Worm (Caenorhabditis elegans) whole organism, young adult: ENCODE data around the gene C06G4.4.

Experiments used
- F10E7.11 ChIP-seq: sonication (generic microtip); optimal IDR thresholded peaks from 2 replicates; lab custom pipeline; 2017; ENCODE audit warnings: mild to moderate bottlenecking, missing genetic modification characterization, moderate library complexity, missing compliant biosample characterization
- snpc-4 ChIP-seq, 5 experiments: fragments of 150-350 bp in 1 of 5; sonication (generic microtip) in 4 of 5; optimal IDR thresholded peaks; 2 replicates each; lab custom pipeline; 2014 to 2018; ENCODE audit warnings: missing genetic modification characterization in 5 of 5, missing biosample characterization in 3 of 5, antibody characterized with exemption in 2 of 5, mild to moderate bottlenecking in 2 of 5, missing compliant biosample characterization in 2 of 5, missing genotype in 2 of 5, moderate library complexity in 2 of 5, missing genetic modification reagents in 1 of 5
- ztf-22 ChIP-seq: fragments of 200-800 bp; sonication (Bioruptor generic); optimal IDR thresholded peaks from 2 replicates; lab custom pipeline; 2018; ENCODE audit warnings: mild to moderate bottlenecking, missing genetic modification characterization, moderate library complexity, missing compliant biosample characterization

The C06G4.4 gene

DNA sequence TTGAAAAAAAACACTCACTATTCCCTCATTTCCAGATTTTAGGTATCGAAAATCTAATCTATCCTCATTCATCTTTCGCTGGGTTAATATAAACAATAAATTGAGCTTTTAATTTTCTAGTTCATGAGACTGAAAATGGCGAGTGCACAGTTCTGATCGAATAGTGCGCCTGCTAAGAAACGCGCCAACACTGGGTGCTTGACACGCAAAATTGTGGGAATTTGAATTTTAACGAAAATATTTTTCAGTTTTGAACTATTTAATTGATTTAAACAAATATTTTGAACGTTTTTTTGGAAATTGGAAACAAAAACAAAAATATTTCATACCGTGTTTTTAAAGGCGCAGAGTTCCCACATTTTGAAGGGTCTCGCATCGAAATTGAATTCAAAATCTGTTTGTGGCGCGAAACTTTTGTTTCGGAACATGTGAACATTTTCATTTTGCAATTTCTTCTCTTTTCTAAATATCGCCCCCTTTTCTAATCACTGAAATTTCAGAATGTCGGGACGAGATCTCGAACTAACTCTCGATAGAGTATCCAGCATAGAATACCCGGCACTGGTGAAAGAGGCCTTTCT lies 49.0 kb downstream of the C06G4.4 start, which contains the start of the genes C29E4.13 and npp-15 (continued):
- no peak for TF ChIP-seq F10E7.11
- TF ChIP-seq snpc-4 (GFP tag; optimal IDR thresholded peaks at IDR 0.05; lab: Kevin White, UChicago), result no peak
- no peak for TF ChIP-seq snpc-4 (tag; optimal IDR thresholded peaks at IDR 0.05; lab: Kevin White, UChicago)
- no peak for TF ChIP-seq ztf-22 (GFP tag; lab: Kevin White, UChicago)
- TF ChIP-seq, all 124 proteins: peak for 16
